Fruit fly (Drosophila melanogaster) whole organism: Measurements from ENCODE around the gene Sytbeta.

Source experiments
- CG8478 ChIP-seq: fragments of >200 bp; optimal IDR thresholded peaks from 2 replicates; lab custom pipeline; 2018; ENCODE audit warnings: inconsistent platforms
- Dll ChIP-seq: fragments of >200 bp; optimal IDR thresholded peaks from 2 replicates; lab custom pipeline; 2017
- EcR ChIP-seq, 2 experiments: fragments of >200 bp; optimal IDR thresholded peaks; 2 replicates each; lab custom pipeline; 2017; ENCODE audit warnings: missing biosample characterization in 2 of 2, missing genetic modification characterization in 2 of 2, missing genetic modification reagents in 2 of 2
- pan ChIP-seq: fragments of >200 bp; optimal IDR thresholded peaks from 2 replicates; lab custom pipeline; 2017
- psq ChIP-seq: fragments of >200 bp; optimal IDR thresholded peaks from 2 replicates; lab custom pipeline; 2017
- usp ChIP-seq: fragments of >200 bp; optimal IDR thresholded peaks from 2 replicates; lab custom pipeline; 2017; ENCODE audit warnings: missing biosample characterization, missing genetic modification characterization, mixed read lengths

The Sytbeta gene

DNA sequence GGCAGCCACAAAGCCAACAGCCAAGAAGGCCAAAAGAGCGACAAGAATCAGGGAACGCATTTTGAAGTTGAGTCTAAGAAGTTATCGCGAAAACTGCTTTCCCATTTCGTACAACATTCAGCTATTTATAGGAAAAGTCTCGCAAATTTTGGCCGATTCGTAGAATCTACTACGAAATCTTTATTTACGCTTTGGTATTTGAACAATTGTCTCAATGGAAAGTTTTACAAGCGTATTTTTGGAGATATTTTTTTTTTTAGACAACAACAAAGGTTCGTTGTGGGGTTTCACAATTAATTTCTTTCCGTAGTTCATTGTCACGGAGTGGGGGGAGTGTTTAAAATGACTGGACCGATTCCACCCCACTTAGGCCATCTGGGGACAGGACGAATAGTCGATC lies 14.1 kb downstream of the Sytbeta start, which contains the start of gene CG12310:
CG12310 (minus strand) TSS at position 101 of the 400 bp plus-strand sequence.
- TF ChIP-seq CG8478 (lab: Kevin White, UChicago) (no peak), usp (GFP tag; lab: Kevin White, UChicago) (no peak), EcR (GFP tag; optimal IDR thresholded peaks at IDR 0.05; lab: Kevin White, UChicago) (no peak), Dll (lab: Kevin White, UChicago) (no peak), pan (no peak), psq (lab: Kevin White, UChicago) (no peak)

DNA sequence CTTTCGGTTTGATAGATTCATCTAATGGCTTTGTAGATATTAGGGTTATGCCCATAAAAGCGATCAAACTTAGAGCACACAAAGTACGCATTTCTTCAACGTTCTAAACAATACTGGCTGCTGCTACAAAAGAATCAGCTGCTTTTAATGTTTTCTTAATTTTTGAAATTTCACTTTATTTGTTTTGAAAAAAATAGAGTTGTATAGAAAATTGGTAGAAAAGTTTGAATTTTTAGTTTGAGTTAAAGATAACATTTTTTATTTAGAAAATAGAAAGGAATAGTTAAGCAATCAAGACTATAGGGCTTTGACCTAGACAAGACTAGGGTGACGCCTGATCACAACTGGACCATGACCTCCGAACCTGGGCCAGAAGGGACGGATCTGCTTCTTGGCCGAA lies 14.7 kb downstream of the Sytbeta start, which contains the start of gene CG18581:
CG18581 (minus strand) TSS at position 101 of the 400 bp plus-strand sequence.
- TF ChIP-seq Dll (lab: Kevin White, UChicago) (no peak), CG8478 (lab: Kevin White, UChicago) (no peak)

DNA sequence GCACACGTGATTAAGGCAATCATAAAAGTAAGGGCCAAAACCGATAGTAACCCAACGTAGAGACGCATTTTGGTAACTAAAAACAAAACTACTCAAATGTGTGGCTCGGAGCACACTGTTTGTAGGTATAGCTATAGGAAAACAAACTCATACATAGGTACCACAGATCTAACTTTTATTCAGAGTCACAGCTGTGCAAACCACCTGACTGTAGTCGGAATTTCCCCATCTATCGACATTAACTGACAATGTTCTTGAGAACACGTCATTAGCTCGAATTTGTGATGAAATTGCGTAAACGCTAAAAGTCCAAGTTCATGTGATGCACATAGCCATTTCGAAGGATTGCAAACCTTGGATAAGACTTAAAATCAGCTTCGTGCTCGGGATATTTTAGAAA lies 15.4 kb downstream of the Sytbeta start, which contains the start of gene CG43678:
CG43678 (minus strand) TSS at position 101 of the 400 bp plus-strand sequence.
- no peak for TF ChIP-seq psq (lab: Kevin White, UChicago)
- no peak for TF ChIP-seq EcR (GFP tag; optimal IDR thresholded peaks at IDR 0.05; lab: Kevin White, UChicago)
- no peak for TF ChIP-seq pan
- no peak for TF ChIP-seq Dll (lab: Kevin White, UChicago)
- no peak for TF ChIP-seq usp (GFP tag; lab: Kevin White, UChicago)
- no peak for TF ChIP-seq CG8478 (lab: Kevin White, UChicago)

DNA sequence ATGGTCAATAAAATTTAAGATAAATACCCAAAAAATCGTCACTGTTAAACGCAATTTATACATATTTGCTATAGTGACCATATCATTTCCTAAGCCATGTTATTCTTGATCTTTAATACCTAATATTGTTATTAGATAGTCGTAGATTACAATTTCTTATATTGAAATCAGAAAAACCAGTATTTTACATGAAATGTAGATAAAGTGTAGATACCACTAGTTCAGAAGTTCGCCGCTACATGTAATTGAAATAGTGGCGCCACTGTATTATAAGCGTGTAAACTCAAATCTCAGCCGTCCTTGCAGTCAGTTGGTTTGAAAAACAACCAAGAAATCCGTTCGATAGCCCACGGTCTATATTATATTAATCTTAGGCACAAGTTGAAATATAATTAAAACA lies 16.7 kb downstream of the Sytbeta start:
- no peak for TF ChIP-seq EcR (GFP tag; optimal IDR thresholded peaks at IDR 0.05; lab: Kevin White, UChicago)
- no peak for TF ChIP-seq usp (GFP tag; lab: Kevin White, UChicago)
- no peak for TF ChIP-seq Dll (lab: Kevin White, UChicago)
- no peak for TF ChIP-seq pan
- TF ChIP-seq CG8478 (lab: Kevin White, UChicago), result no peak
- no peak for TF ChIP-seq psq (lab: Kevin White, UChicago)

DNA sequence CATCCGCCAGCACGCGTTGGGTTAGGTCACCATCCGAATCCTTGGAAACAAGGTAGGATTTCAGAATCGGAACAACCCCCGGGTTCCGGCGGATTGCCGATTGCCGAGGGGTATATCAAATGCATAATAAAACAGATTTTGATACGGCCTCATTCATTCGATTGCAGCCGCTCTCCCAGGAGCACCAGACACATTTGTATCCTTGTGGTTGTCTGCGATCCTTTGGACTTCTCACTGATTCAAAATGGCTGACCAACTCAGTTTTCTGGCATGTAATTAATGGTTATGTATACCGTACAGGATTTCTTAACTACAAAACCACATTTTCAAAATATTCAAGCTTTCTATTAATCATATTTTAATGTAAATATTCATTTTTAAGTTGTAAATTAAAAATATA lies 17.2 kb downstream of the Sytbeta start:
- TF ChIP-seq psq (lab: Kevin White, UChicago) (no peak), Dll (lab: Kevin White, UChicago) (no peak), EcR (GFP tag; optimal IDR thresholded peaks at IDR 0.05; lab: Kevin White, UChicago) (no peak), usp (GFP tag; lab: Kevin White, UChicago) (no peak), CG8478 (lab: Kevin White, UChicago) (no peak), pan (no peak)

DNA sequence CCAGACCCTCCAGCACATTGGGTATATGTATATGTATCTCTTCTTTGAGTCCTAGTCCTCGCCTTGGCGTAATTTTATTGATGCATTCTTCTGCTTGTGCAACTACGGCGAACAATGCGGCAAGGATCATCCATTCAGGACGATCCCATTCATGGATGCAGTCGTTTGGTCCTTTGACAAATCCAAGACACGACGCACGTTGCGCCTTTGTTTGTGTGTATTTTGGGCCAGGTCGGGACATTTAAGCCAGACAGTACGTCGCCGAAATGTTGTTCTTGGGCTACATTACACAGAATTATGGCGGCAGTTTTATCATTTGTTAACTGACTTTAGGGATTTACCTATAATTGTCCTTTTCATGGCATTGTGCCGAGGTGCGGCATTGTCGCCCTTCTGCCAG lies 19.7 kb downstream of the Sytbeta start:
- TF ChIP-seq usp (GFP tag; lab: Kevin White, UChicago) (no peak), Dll (lab: Kevin White, UChicago) (no peak), pan (no peak), psq (lab: Kevin White, UChicago) (no peak), EcR (GFP tag; optimal IDR thresholded peaks at IDR 0.05; lab: Kevin White, UChicago) (no peak)

DNA sequence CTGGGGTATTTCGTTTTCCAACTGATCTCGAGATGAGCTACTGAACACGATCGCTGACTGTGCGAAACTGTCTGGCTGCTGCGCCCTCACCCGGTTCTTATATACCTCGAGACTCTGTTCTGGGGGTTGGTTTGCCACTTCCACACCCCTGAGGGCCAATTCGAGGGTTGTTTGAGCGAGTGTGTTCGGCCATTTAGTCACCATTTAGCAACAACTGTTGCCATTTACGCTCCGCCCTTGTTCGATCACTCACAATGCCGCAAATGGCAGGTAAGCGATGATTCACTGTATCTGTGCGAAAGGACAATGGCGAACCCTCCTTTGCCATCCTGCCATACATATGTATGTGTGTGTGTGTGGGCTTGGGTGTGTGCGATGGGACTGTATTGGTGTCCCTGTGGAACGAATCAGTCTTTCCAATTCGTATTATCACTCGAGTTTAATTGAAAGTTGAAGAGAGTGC lies 20.9 kb downstream of the Sytbeta start, which contains the start of gene ind:
ind (minus strand) TSS at position 51 of the 463 bp plus-strand sequence.
- TF ChIP-seq EcR (GFP tag; optimal IDR thresholded peaks at IDR 0.05; lab: Kevin White, UChicago), result no peak
- TF ChIP-seq usp (GFP tag; lab: Kevin White, UChicago), result no peak
- TF ChIP-seq pan, result no peak
- no peak for TF ChIP-seq psq (lab: Kevin White, UChicago)
- no peak for TF ChIP-seq Dll (lab: Kevin White, UChicago)
- TF ChIP-seq CG8478 (lab: Kevin White, UChicago), result no peak

DNA sequence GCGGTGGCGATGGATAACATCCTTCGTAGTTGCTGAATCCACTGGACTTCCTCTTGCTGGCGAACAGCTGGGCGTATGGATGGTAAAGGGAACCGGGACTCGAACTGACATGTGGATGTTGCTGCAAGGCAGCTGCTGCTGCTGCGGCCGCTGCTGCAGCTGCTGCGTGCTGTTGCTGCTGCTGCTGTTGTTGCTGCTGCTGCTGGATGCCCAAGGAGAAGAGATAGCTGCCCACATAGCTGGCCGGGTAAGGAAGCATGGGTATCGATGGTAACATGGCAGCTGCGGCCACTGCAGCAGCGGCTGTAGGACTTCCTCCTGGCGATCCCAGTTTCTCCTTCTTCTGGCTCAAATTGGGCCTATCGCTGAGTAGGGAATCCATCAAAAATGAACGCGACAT lies 21.3 kb downstream of the Sytbeta start:
- TF ChIP-seq CG8478 (lab: Kevin White, UChicago) (no peak), pan (no peak), psq (lab: Kevin White, UChicago) (no peak), EcR (GFP tag; optimal IDR thresholded peaks at IDR 0.05; lab: Kevin White, UChicago) (no peak), Dll (lab: Kevin White, UChicago) (no peak), usp (GFP tag; lab: Kevin White, UChicago) (no peak)

DNA sequence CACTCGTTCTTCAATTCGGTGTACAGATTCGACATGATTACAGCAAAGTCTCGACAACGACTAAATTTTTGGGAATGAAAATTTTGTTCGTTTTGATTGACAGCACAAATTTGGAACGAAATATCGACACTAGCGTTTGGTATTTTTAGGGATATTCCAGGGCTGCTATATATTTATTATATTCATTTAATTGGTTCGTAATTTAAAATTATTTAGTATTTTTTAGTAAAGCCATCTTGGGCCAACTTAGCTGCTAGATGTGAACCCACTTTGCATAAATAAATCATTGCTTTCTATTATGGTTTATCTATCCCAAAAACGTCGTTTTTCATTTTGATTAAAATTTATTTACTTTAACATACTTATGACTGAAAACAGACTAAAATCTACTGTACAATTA lies 22.3 kb downstream of the Sytbeta start, which contains the start of gene Rpn12R:
Rpn12R (minus strand) TSS at position 101 of the 400 bp plus-strand sequence.
- TF ChIP-seq usp (GFP tag; lab: Kevin White, UChicago) (no peak), Dll (lab: Kevin White, UChicago) (no peak), EcR (GFP tag; optimal IDR thresholded peaks at IDR 0.05; lab: Kevin White, UChicago) (no peak), CG8478 (lab: Kevin White, UChicago) (no peak), psq (lab: Kevin White, UChicago) (no peak), pan (no peak)

DNA sequence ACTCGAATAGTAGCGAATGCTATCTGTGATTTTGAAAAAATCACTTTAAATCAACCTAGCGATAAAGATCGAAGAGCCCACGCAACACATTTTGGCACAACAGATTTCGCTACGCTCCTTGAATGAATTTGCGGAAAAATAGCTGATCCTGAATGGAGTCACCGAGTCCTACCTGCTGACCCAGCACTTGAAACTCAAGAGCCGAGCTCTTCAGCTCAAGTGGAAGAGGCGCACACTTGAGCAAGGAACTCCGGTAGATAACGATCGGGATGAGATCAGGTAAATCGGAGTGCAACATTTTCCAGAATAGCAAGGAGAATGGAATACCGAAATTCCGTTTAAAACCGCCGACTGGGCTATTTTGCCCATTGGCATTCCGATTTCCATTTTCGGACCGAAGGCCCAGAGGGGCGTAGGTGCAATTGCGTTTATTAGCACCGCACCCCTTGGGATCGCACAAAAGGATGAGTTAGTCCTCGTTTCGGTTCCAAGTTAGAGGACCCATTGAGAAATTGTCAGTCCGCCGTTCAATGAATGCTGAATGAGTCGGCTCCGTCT lies 24.4 kb downstream of the Sytbeta start:
- TF ChIP-seq EcR (GFP tag; optimal IDR thresholded peaks at IDR 0.05; lab: Kevin White, UChicago) (no peak), pan (no peak), Dll (lab: Kevin White, UChicago) (no peak), psq (lab: Kevin White, UChicago) (no peak), CG8478 (lab: Kevin White, UChicago) (no peak), usp (GFP tag; lab: Kevin White, UChicago) (no peak)

DNA sequence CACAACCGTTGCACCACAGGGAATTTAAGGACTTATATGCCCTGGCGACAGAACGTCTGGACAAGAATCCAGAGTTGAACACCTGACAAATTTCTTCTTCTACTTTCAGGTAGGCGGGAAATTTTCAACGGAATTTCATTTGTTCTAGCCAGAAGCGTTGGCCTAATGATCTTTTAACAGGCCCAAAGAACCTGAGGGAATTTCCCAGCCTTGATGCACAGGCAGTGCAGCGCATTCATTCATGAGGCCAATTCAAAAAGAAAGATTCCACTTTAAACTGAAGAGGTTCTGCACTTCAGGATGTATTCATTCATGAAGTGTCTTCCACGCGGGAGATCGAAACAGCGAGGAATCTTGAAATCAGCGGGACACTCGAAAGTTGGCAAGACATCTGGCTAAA lies 25.3 kb downstream of the Sytbeta start:
- TF ChIP-seq EcR (GFP tag; optimal IDR thresholded peaks at IDR 0.05; lab: Kevin White, UChicago) (no peak), psq (lab: Kevin White, UChicago) (no peak), usp (GFP tag; lab: Kevin White, UChicago) (no peak), Dll (lab: Kevin White, UChicago) (no peak), CG8478 (lab: Kevin White, UChicago) (no peak), pan (no peak)

DNA sequence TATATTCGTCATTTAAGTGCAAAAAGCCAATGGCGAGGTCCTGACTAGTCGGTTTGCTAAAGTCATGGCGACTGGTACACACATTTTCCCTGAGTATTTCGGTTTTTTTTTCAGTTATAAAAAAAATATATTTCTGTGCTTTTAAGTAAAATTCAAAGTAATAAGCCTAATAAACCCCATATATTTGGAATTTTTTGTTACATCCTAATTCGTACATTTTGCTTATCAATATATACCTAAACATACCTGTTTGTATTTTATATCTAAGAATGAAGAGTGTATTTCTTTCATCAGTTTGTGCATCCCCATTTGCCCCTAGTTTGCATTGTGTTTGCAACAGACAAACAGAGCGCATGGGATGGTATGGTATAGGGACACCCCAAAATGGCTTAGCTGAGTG lies 29.2 kb downstream of the Sytbeta start:
- TF ChIP-seq pan (no peak), EcR (GFP tag; optimal IDR thresholded peaks at IDR 0.05; lab: Kevin White, UChicago) (no peak), CG8478 (lab: Kevin White, UChicago) (no peak), usp (GFP tag; lab: Kevin White, UChicago) (no peak), psq (lab: Kevin White, UChicago) (no peak), Dll (lab: Kevin White, UChicago) (no peak)
